Worm (Caenorhabditis elegans) whole organism, L3 larva: ENCODE measurements around the gene F23D12.7.

Experiments
- aly-2 ChIP-seq: fragments of 150-350 bp; optimal IDR thresholded peaks from 2 replicates; lab custom pipeline; 2014; ENCODE audit warnings: missing biosample characterization, missing genetic modification characterization
- ceh-16 ChIP-seq: sonication (generic microtip); optimal IDR thresholded peaks from 2 replicates; lab custom pipeline; 2017; ENCODE audit warnings: missing biosample characterization, missing genetic modification characterization
- ceh-82 ChIP-seq: fragments of 150-350 bp; optimal IDR thresholded peaks from 2 replicates; lab custom pipeline; 2014; ENCODE audit warnings: missing biosample characterization, missing genetic modification characterization
- elt-1 ChIP-seq: fragments of 150-350 bp; optimal IDR thresholded peaks from 2 replicates; lab custom pipeline; 2014; ENCODE audit warnings: missing biosample characterization, missing genetic modification characterization
- elt-2 ChIP-seq: sonication (generic microtip); optimal IDR thresholded peaks from 2 replicates; lab custom pipeline; 2016; ENCODE audit warnings: missing genetic modification reagents, mild to moderate bottlenecking, missing genetic modification characterization, missing compliant biosample characterization
- nhr-237 ChIP-seq: fragments of 150-350 bp; optimal IDR thresholded peaks from 2 replicates; lab custom pipeline; 2014; ENCODE audit warnings: missing biosample characterization, missing genetic modification characterization
- nhr-76 ChIP-seq: fragments of 150-350 bp; sonication (generic microtip); optimal IDR thresholded peaks from 5 replicates; lab custom pipeline; 2014; ENCODE audit warnings: missing biosample characterization, missing genetic modification characterization
- snpc-4 ChIP-seq: fragments of 150-350 bp; optimal IDR thresholded peaks from 2 replicates; lab custom pipeline; 2014; ENCODE audit warnings: missing biosample characterization, missing genetic modification characterization

ce11 chrX:14466532-14466931 is 12.9 kb upstream of the F23D12.7 start, which contains the start of gene M163.21:
- no peak for TF ChIP-seq elt-1 (tag; lab: Kevin White, UChicago)
- no peak for TF ChIP-seq aly-2 (tag; lab: Kevin White, UChicago)
- TF ChIP-seq nhr-76 (tag; lab: Kevin White, UChicago), result no peak
- TF ChIP-seq snpc-4, result no peak
- no peak for TF ChIP-seq elt-2
- TF ChIP-seq ceh-82 (tag; lab: Kevin White, UChicago), result no peak
- no peak for TF ChIP-seq nhr-237 (tag; lab: Kevin White, UChicago)
- TF ChIP-seq ceh-16 (tag; lab: Kevin White, UChicago), result no peak
